Worm (Caenorhabditis elegans) whole organism, young adult: ENCODE measurements around the gene C50C3.1.

Experiments
- F49E8.2 ChIP-seq: sonication (generic microtip); optimal IDR thresholded peaks from 3 replicates; lab custom pipeline; 2017; ENCODE audit warnings: missing genetic modification characterization, mild to moderate bottlenecking, missing compliant biosample characterization, antibody characterized with exemption, moderate library complexity; ENCODE audit not compliant: insufficient read depth
- akir-1 ChIP-seq: fragments of 200-800 bp; sonication (Bioruptor generic); optimal IDR thresholded peaks from 2 replicates; lab custom pipeline; 2018; ENCODE audit warnings: mild to moderate bottlenecking, missing genetic modification characterization, moderate library complexity, missing compliant biosample characterization
- ama-1 ChIP-seq, 3 experiments: fragments of 150-350 bp in 1 of 3; sonication (generic microtip) in 2 of 3; optimal IDR thresholded peaks; 2 replicates each; lab custom pipeline; 2014 to 2018; ENCODE audit warnings: missing biosample characterization in 2 of 3, missing genetic modification characterization in 2 of 3, missing genetic modification reagents in 2 of 3
- atf-7 ChIP-seq: sonication (generic microtip); optimal IDR thresholded peaks from 2 replicates; lab custom pipeline; 2017; ENCODE audit warnings: mild to moderate bottlenecking, missing genetic modification characterization, missing compliant biosample characterization
- attf-3 ChIP-seq: fragments of 200-800 bp; sonication (Bioruptor generic); conservative IDR thresholded peaks from 2 replicates; pipeline ENCODE4 v1.3.6; 2022; ENCODE audit warnings: missing genetic modification reagents, missing genetic modification characterization, missing compliant biosample characterization
- dpff-1 ChIP-seq: sonication (generic microtip); optimal IDR thresholded peaks from 2 replicates; lab custom pipeline; 2017; ENCODE audit warnings: mild to moderate bottlenecking, missing genetic modification characterization, missing compliant biosample characterization
- let-607 ChIP-seq, 2 experiments: fragments of 200-800 bp in 1 of 2; sonication (Bioruptor generic) in 1 of 2; sonication (generic microtip) in 1 of 2; optimal IDR thresholded peaks; 2 replicates each; lab custom pipeline; 2016 to 2018; ENCODE audit warnings: mild to moderate bottlenecking in 2 of 2, missing compliant biosample characterization in 2 of 2, missing genetic modification characterization in 2 of 2, moderate library complexity in 2 of 2, missing genotype in 1 of 2
- repo-1 ChIP-seq: sonication (generic microtip); optimal IDR thresholded peaks from 2 replicates; lab custom pipeline; 2017; ENCODE audit warnings: mild to moderate bottlenecking, missing genetic modification characterization, missing compliant biosample characterization
- sea-2 ChIP-seq: fragments of 200-800 bp; sonication (Bioruptor generic); IDR thresholded peaks from 2 replicates; pipeline ENCODE4 v1.3.6; 2022; ENCODE audit warnings: missing genetic modification characterization, missing compliant biosample characterization
- snpc-4 ChIP-seq, 5 experiments: fragments of 150-350 bp in 1 of 5; sonication (generic microtip) in 4 of 5; optimal IDR thresholded peaks; 2 replicates each; lab custom pipeline; 2014 to 2018; ENCODE audit warnings: missing genetic modification characterization in 5 of 5, missing biosample characterization in 3 of 5, antibody characterized with exemption in 2 of 5, mild to moderate bottlenecking in 2 of 5, missing compliant biosample characterization in 2 of 5, missing genotype in 2 of 5, moderate library complexity in 2 of 5, missing genetic modification reagents in 1 of 5

DNA sequence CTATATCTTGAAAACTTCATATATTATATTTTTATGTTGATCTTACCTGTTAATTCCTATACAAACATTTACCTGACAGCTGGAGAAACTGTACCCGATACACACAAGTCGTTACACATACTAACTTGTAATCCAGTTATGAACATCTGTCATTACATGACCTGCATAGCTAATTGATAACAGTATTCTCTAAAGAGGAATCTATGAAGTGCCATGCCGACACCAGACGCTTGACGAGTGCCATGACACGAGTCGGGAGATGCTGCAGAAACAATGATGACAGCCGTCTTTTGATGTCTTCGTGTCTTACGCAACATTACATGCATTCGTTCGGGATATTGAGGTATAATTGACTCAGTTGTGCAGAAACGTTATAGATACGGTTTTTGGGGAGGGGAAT lies 28.3 kb downstream of the C50C3.1 start:
- TF ChIP-seq attf-3 (no peak), akir-1 (GFP tag; lab: Kevin White, UChicago) (no peak), atf-7 (tag; lab: Kevin White, UChicago) (no peak), sea-2 (no peak), snpc-4 (GFP tag; optimal IDR thresholded peaks at IDR 0.05; lab: Kevin White, UChicago) (no peak), snpc-4 (tag; optimal IDR thresholded peaks at IDR 0.05; lab: Kevin White, UChicago) (no peak), repo-1 (tag; lab: Kevin White, UChicago) (no peak), ama-1 (optimal IDR thresholded peaks at IDR 0.05; lab: Kevin White, UChicago) (no peak), ama-1 (GFP tag; optimal IDR thresholded peaks at IDR 0.05; lab: Kevin White, UChicago) (no peak), dpff-1 (tag; lab: Kevin White, UChicago) (no peak), let-607 (tag; optimal IDR thresholded peaks at IDR 0.05; lab: Kevin White, UChicago) (no peak), F49E8.2 (tag; lab: Kevin White, UChicago) (no peak)
